Worm (Caenorhabditis elegans) whole organism, young adult: ENCODE results near the gene F38A5.2.

Experiments
- B0019.2 ChIP-seq: fragments of 200-800 bp; sonication (Bioruptor generic); conservative IDR thresholded peaks from 2 replicates; pipeline ENCODE4 v1.3.6; 2022; ENCODE audit warnings: missing genetic modification reagents, missing genetic modification characterization, missing compliant biosample characterization
- B0261.1 ChIP-seq: sonication (generic microtip); optimal IDR thresholded peaks from 2 replicates; lab custom pipeline; 2016; ENCODE audit warnings: mild to moderate bottlenecking, missing genetic modification characterization, moderate library complexity, missing compliant biosample characterization
- B0336.3 ChIP-seq: fragments of 200-800 bp; sonication (Bioruptor generic); IDR thresholded peaks from 2 replicates; pipeline ENCODE4 v1.3.6; 2022; ENCODE audit warnings: missing genetic modification characterization, missing compliant biosample characterization
- D2030.7 ChIP-seq: fragments of 200-800 bp; sonication (Bioruptor generic); IDR thresholded peaks from 2 replicates; pipeline ENCODE4 v1.3.6; 2022; ENCODE audit warnings: missing genetic modification reagents, missing genetic modification characterization, missing compliant biosample characterization
- F10E7.11 ChIP-seq: sonication (generic microtip); optimal IDR thresholded peaks from 2 replicates; lab custom pipeline; 2017; ENCODE audit warnings: mild to moderate bottlenecking, missing genetic modification characterization, moderate library complexity, missing compliant biosample characterization
- F37B4.10 ChIP-seq: fragments of 200-800 bp; sonication (Bioruptor generic); IDR thresholded peaks from 2 replicates; pipeline ENCODE4 v1.3.6; 2022; ENCODE audit warnings: missing genetic modification characterization, missing compliant biosample characterization
- F57A8.1 ChIP-seq: fragments of 200-800 bp; sonication (Bioruptor generic); optimal IDR thresholded peaks from 2 replicates; lab custom pipeline; 2018; ENCODE audit warnings: mild to moderate bottlenecking, missing genetic modification characterization, moderate library complexity, missing compliant biosample characterization
- F57C9.4 ChIP-seq: sonication (generic microtip); optimal IDR thresholded peaks from 2 replicates; lab custom pipeline; 2017; ENCODE audit warnings: mild to moderate bottlenecking, missing genetic modification characterization, missing compliant biosample characterization
- Y53F4B.3 ChIP-seq: fragments of 200-800 bp; sonication (Bioruptor generic); IDR thresholded peaks from 2 replicates; pipeline ENCODE4 v1.3.6; 2022; ENCODE audit warnings: missing genetic modification reagents, missing genetic modification characterization, missing compliant biosample characterization
- Y56A3A.18 ChIP-seq: fragments of 200-800 bp; sonication (Bioruptor generic); IDR thresholded peaks from 2 replicates; pipeline ENCODE4 v1.3.6; 2022; ENCODE audit warnings: missing genetic modification reagents, missing genetic modification characterization, missing compliant biosample characterization
- Y95B8A.8 ChIP-seq: fragments of 200-800 bp; sonication (Bioruptor generic); IDR thresholded peaks from 2 replicates; pipeline ENCODE4 v1.3.6; 2022; ENCODE audit warnings: missing genetic modification reagents, missing genetic modification characterization, missing compliant biosample characterization
- ZK185.1 ChIP-seq: sonication (generic microtip); optimal IDR thresholded peaks from 2 replicates; lab custom pipeline; 2016; ENCODE audit warnings: mild to moderate bottlenecking, missing genetic modification characterization, missing compliant biosample characterization; ENCODE audit not compliant: poor library complexity, severe bottlenecking
- aptf-2 ChIP-seq: fragments of 200-800 bp; sonication (Bioruptor generic); conservative IDR thresholded peaks from 2 replicates; pipeline ENCODE4 v1.3.6; 2022; ENCODE audit warnings: missing genetic modification reagents, missing genetic modification characterization, missing compliant biosample characterization
- atf-7 ChIP-seq: sonication (generic microtip); optimal IDR thresholded peaks from 2 replicates; lab custom pipeline; 2017; ENCODE audit warnings: mild to moderate bottlenecking, missing genetic modification characterization, missing compliant biosample characterization
- attf-3 ChIP-seq: fragments of 200-800 bp; sonication (Bioruptor generic); conservative IDR thresholded peaks from 2 replicates; pipeline ENCODE4 v1.3.6; 2022; ENCODE audit warnings: missing genetic modification reagents, missing genetic modification characterization, missing compliant biosample characterization
- attf-5 ChIP-seq: fragments of 200-800 bp; sonication (Bioruptor generic); optimal IDR thresholded peaks from 2 replicates; lab custom pipeline; 2018; ENCODE audit warnings: mild to moderate bottlenecking, missing genetic modification characterization, missing compliant biosample characterization
- ccch-3 ChIP-seq: fragments of 200-800 bp; sonication (Bioruptor generic); optimal IDR thresholded peaks from 2 replicates; lab custom pipeline; 2018; ENCODE audit warnings: mild to moderate bottlenecking, missing genetic modification characterization, missing compliant biosample characterization
- cebp-1 ChIP-seq, 2 experiments: fragments of 200-800 bp in 1 of 2; sonication (Bioruptor generic) in 1 of 2; sonication (generic microtip) in 1 of 2; IDR thresholded peaks in 1 of 2; optimal IDR thresholded peaks in 1 of 2; 2 replicates each; pipeline versions ENCODE4 v1.3.6 to Lab custom; 2017 to 2022; ENCODE audit warnings: missing compliant biosample characterization in 2 of 2, missing genetic modification characterization in 2 of 2, mild to moderate bottlenecking in 1 of 2, missing genetic modification reagents in 1 of 2, moderate library complexity in 1 of 2
- ceh-58 ChIP-seq: fragments of 200-800 bp; sonication (Bioruptor generic); IDR thresholded peaks from 2 replicates; pipeline ENCODE4 v1.3.6; 2022; ENCODE audit warnings: missing genetic modification characterization, missing compliant biosample characterization
- ceh-79 ChIP-seq: sonication (generic microtip); optimal IDR thresholded peaks from 2 replicates; lab custom pipeline; 2017; ENCODE audit warnings: mild to moderate bottlenecking, missing genetic modification characterization, missing compliant biosample characterization
- ceh-91 ChIP-seq: fragments of 200-800 bp; sonication (Bioruptor generic); IDR thresholded peaks from 2 replicates; pipeline ENCODE4 v1.3.6; 2022; ENCODE audit warnings: missing genetic modification reagents, missing genetic modification characterization, missing compliant biosample characterization
- egl-18 ChIP-seq: fragments of 200-800 bp; sonication (Bioruptor generic); IDR thresholded peaks from 2 replicates; pipeline ENCODE4 v1.3.6; 2022; ENCODE audit warnings: missing genetic modification reagents, missing genetic modification characterization, missing compliant biosample characterization
- egrh-3 ChIP-seq: fragments of 200-800 bp; sonication (Bioruptor generic); IDR thresholded peaks from 2 replicates; pipeline ENCODE4 v1.3.6; 2022; ENCODE audit warnings: missing genetic modification reagents, missing genetic modification characterization, missing compliant biosample characterization
- ekl-4 ChIP-seq: fragments of 200-800 bp; sonication (Bioruptor generic); IDR thresholded peaks from 2 replicates; pipeline ENCODE4 v1.3.6; 2022; ENCODE audit warnings: missing genetic modification reagents, missing genetic modification characterization, missing compliant biosample characterization
- gei-17 ChIP-seq: fragments of 200-800 bp; sonication (Bioruptor generic); optimal IDR thresholded peaks from 2 replicates; lab custom pipeline; 2018; ENCODE audit warnings: mild to moderate bottlenecking, missing genetic modification characterization, missing compliant biosample characterization
- him-1 ChIP-seq: sonication (generic microtip); optimal IDR thresholded peaks from 2 replicates; lab custom pipeline; 2016; ENCODE audit warnings: missing genotype, missing genetic modification reagents, missing genetic modification characterization, missing compliant biosample characterization
- lin-35 ChIP-seq, 3 experiments: fragments of 150-350 bp in 2 of 3; sonication (generic microtip) in 1 of 3; optimal IDR thresholded peaks; 2 replicates each; lab custom pipeline; 2014 to 2018; ENCODE audit warnings: missing biosample characterization in 3 of 3, missing genetic modification characterization in 3 of 3, missing genetic modification reagents in 3 of 3
- lir-1 ChIP-seq: fragments of 200-800 bp; sonication (Bioruptor generic); conservative IDR thresholded peaks from 2 replicates; pipeline ENCODE4 v1.3.6; 2022; ENCODE audit warnings: missing genetic modification reagents, missing genetic modification characterization, missing compliant biosample characterization
- madf-10 ChIP-seq: sonication (generic microtip); optimal IDR thresholded peaks from 2 replicates; lab custom pipeline; 2016; ENCODE audit warnings: mild to moderate bottlenecking, missing genetic modification characterization, missing compliant biosample characterization
- mcd-1 ChIP-seq: fragments of 200-800 bp; sonication (Bioruptor generic); IDR thresholded peaks from 2 replicates; pipeline ENCODE4 v1.3.6; 2022; ENCODE audit warnings: missing genetic modification reagents, missing genetic modification characterization, missing compliant biosample characterization
- mxl-1 ChIP-seq: sonication (generic microtip); optimal IDR thresholded peaks from 2 replicates; lab custom pipeline; 2016; ENCODE audit warnings: missing genetic modification characterization, missing compliant biosample characterization
- nfya-1 ChIP-seq: sonication (generic microtip); optimal IDR thresholded peaks from 2 replicates; lab custom pipeline; 2017; ENCODE audit warnings: antibody characterized with exemption, missing compliant biosample characterization, missing genetic modification characterization, borderline replicate concordance; ENCODE audit not compliant: insufficient read depth
- nfya-2 ChIP-seq: fragments of 200-800 bp; sonication (Bioruptor generic); IDR thresholded peaks from 2 replicates; pipeline ENCODE4 v1.3.6; 2022; ENCODE audit warnings: missing genetic modification reagents, missing genetic modification characterization, missing compliant biosample characterization
- nhr-80 ChIP-seq: sonication (generic microtip); optimal IDR thresholded peaks from 2 replicates; lab custom pipeline; 2016; ENCODE audit warnings: missing genetic modification characterization, missing compliant biosample characterization
- pbrm-1 ChIP-seq: fragments of 200-800 bp; sonication (Bioruptor generic); IDR thresholded peaks from 2 replicates; pipeline ENCODE4 v1.3.6; 2022; ENCODE audit warnings: missing genetic modification reagents, missing genetic modification characterization, missing compliant biosample characterization
- pha-4 ChIP-seq: fragments of 150-350 bp; sonication (generic microtip); optimal IDR thresholded peaks from 2 replicates; lab custom pipeline; 2014; ENCODE audit warnings: missing biosample characterization, missing genetic modification reagents, missing genetic modification characterization
- rcor-1 ChIP-seq: fragments of 200-800 bp; sonication (Bioruptor generic); IDR thresholded peaks from 2 replicates; pipeline ENCODE4 v1.3.6; 2022; ENCODE audit warnings: missing genetic modification reagents, missing genetic modification characterization, missing compliant biosample characterization
- repo-1 ChIP-seq: sonication (generic microtip); optimal IDR thresholded peaks from 2 replicates; lab custom pipeline; 2017; ENCODE audit warnings: mild to moderate bottlenecking, missing genetic modification characterization, missing compliant biosample characterization
- sea-2 ChIP-seq: fragments of 200-800 bp; sonication (Bioruptor generic); IDR thresholded peaks from 2 replicates; pipeline ENCODE4 v1.3.6; 2022; ENCODE audit warnings: missing genetic modification characterization, missing compliant biosample characterization
- snpc-1.1 ChIP-seq: sonication (generic microtip); optimal IDR thresholded peaks from 2 replicates; lab custom pipeline; 2017; ENCODE audit warnings: missing genetic modification characterization, mild to moderate bottlenecking, missing compliant biosample characterization, antibody characterized with exemption, moderate library complexity, missing genotype, missing genetic modification reagents; ENCODE audit not compliant: insufficient read depth
- snpc-3.4 ChIP-seq: sonication (generic microtip); optimal IDR thresholded peaks from 2 replicates; lab custom pipeline; 2017; ENCODE audit warnings: missing genetic modification characterization, mild to moderate bottlenecking, missing compliant biosample characterization, antibody characterized with exemption, moderate library complexity, missing genotype, missing genetic modification reagents
- snpc-4 ChIP-seq, 5 experiments: fragments of 150-350 bp in 1 of 5; sonication (generic microtip) in 4 of 5; optimal IDR thresholded peaks; 2 replicates each; lab custom pipeline; 2014 to 2018; ENCODE audit warnings: missing genetic modification characterization in 5 of 5, missing biosample characterization in 3 of 5, antibody characterized with exemption in 2 of 5, mild to moderate bottlenecking in 2 of 5, missing compliant biosample characterization in 2 of 5, missing genotype in 2 of 5, moderate library complexity in 2 of 5, missing genetic modification reagents in 1 of 5
- somi-1 ChIP-seq: fragments of 200-800 bp; sonication (Bioruptor generic); optimal IDR thresholded peaks from 2 replicates; lab custom pipeline; 2018; ENCODE audit warnings: mild to moderate bottlenecking, missing genetic modification characterization, missing compliant biosample characterization
- tbp1 ChIP-seq: fragments of 200-800 bp; sonication (Bioruptor generic); optimal IDR thresholded peaks from 2 replicates; lab custom pipeline; 2018; ENCODE audit warnings: mild to moderate bottlenecking, missing genetic modification characterization, missing compliant biosample characterization
- tlf-1 ChIP-seq: fragments of 200-800 bp; sonication (Bioruptor generic); optimal IDR thresholded peaks from 2 replicates; lab custom pipeline; 2018; ENCODE audit warnings: mild to moderate bottlenecking, missing genetic modification characterization, missing compliant biosample characterization
- unc-62 ChIP-seq: fragments of 150-350 bp; optimal IDR thresholded peaks from 2 replicates; lab custom pipeline; 2014; ENCODE audit warnings: missing biosample characterization, missing genetic modification reagents, missing genetic modification characterization
- ztf-22 ChIP-seq: fragments of 200-800 bp; sonication (Bioruptor generic); optimal IDR thresholded peaks from 2 replicates; lab custom pipeline; 2018; ENCODE audit warnings: mild to moderate bottlenecking, missing genetic modification characterization, moderate library complexity, missing compliant biosample characterization
- ztf-26 ChIP-seq: sonication (generic microtip); optimal IDR thresholded peaks from 2 replicates; lab custom pipeline; 2017; ENCODE audit warnings: missing genetic modification characterization, missing compliant biosample characterization

F38A5.2 gene

ce11 chrIV:6554865-6555264 lies 30.3 kb downstream of the F38A5.2 start:
- TF ChIP-seq tbp1 (peak; percentile 25), attf-5 (peak; percentile 1), sea-2 (no peak), lin-35 (GFP tag; optimal IDR thresholded peaks at IDR 0.05; lab: Kevin White, UChicago) (no peak), madf-10 (tag; lab: Kevin White, UChicago) (peak; percentile 44), Y95B8A.8 (0 out of 2 replicates have a peak, but pooled peaks have one; percentile 46), ekl-4 (GFP tag; lab: Robert Waterston, UW) (0 out of 2 replicates have a peak, but pooled peaks have one; percentile 29), ccch-3 (no peak), B0019.2 (no peak), cebp-1 (GFP tag; IDR thresholded peaks at IDR 0.05; lab: Robert Waterston, UW) (no peak), cebp-1 (tag; optimal IDR thresholded peaks at IDR 0.05; lab: Kevin White, UChicago) (peak; percentile 31), F37B4.10 (GFP tag; lab: Robert Waterston, UW) (no peak), egrh-3 (GFP tag; lab: Robert Waterston, UW) (no peak), B0336.3 (peak; percentile 61; the same call in 1 of the 2 replicates), atf-7 (tag; lab: Kevin White, UChicago) (peak; percentile 28), rcor-1 (GFP tag; lab: Robert Waterston, UW) (no peak), D2030.7 (GFP tag; lab: Robert Waterston, UW) (no peak), unc-62 (GFP tag; lab: Kevin White, UChicago) (no peak), pbrm-1 (GFP tag; lab: Robert Waterston, UW) (no peak), him-1 (tag; lab: Kevin White, UChicago) (no peak), ceh-79 (tag; lab: Kevin White, UChicago) (no peak), Y56A3A.18 (GFP tag; lab: Robert Waterston, UW) (no peak), nfya-2 (GFP tag; lab: Robert Waterston, UW) (no peak), ZK185.1 (no peak), pha-4 (tag; lab: Kevin White, UChicago) (peak; percentile 12), lir-1 (GFP tag; lab: Robert Waterston, UW) (no peak), gei-17 (GFP tag; lab: Kevin White, UChicago) (no peak), nhr-80 (tag; lab: Kevin White, UChicago) (peak; percentile 96), F57A8.1 (GFP tag; lab: Kevin White, UChicago) (no peak), mcd-1 (GFP tag; lab: Robert Waterston, UW) (no peak), egl-18 (GFP tag; lab: Robert Waterston, UW) (no peak), F57C9.4 (tag; lab: Kevin White, UChicago) (no peak), somi-1 (GFP tag; lab: Kevin White, UChicago) (no peak), tlf-1 (GFP tag; lab: Kevin White, UChicago) (no peak), ztf-22 (GFP tag; lab: Kevin White, UChicago) (no peak), B0261.1 (tag; lab: Kevin White, UChicago) (no peak), ceh-58 (GFP tag; lab: Robert Waterston, UW) (no peak), aptf-2 (GFP tag; lab: Robert Waterston, UW) (no peak), mxl-1 (tag; lab: Kevin White, UChicago) (no peak)

- TF ChIP-seq rcor-1 (GFP tag; lab: Robert Waterston, UW) (no peak), ztf-22 (GFP tag; lab: Kevin White, UChicago) (peak; percentile 6), F10E7.11 (tag; lab: Kevin White, UChicago) (no peak), repo-1 (tag; lab: Kevin White, UChicago) (peak; percentile 56), gei-17 (GFP tag; lab: Kevin White, UChicago) (no peak), egrh-3 (GFP tag; lab: Robert Waterston, UW) (no peak), Y53F4B.3 (GFP tag; lab: Robert Waterston, UW) (no peak), ceh-91 (GFP tag; lab: Robert Waterston, UW) (no peak), snpc-4 (GFP tag; optimal IDR thresholded peaks at IDR 0.05; lab: Kevin White, UChicago) (no peak), snpc-4 (tag; optimal IDR thresholded peaks at IDR 0.05; lab: Kevin White, UChicago) (peak in 1 of 4 experiments; percentile 9), snpc-3.4 (tag; lab: Kevin White, UChicago) (no peak), snpc-1.1 (tag; lab: Kevin White, UChicago) (no peak), sea-2 (no peak), nfya-1 (tag; lab: Kevin White, UChicago) (no peak), ztf-26 (no peak), attf-3 (no peak)
Observed at ce11 chrIV:6552036-6552435, 33.2 kb downstream of the F38A5.2 start.
